Worm (Caenorhabditis elegans) whole organism, L2 larva: ENCODE results near the gene algn-9.

Experiments used
- R02D3.7 ChIP-seq: fragments of 150-350 bp; optimal IDR thresholded peaks from 2 replicates; lab custom pipeline; 2014; ENCODE audit warnings: missing biosample characterization, missing genetic modification characterization
- ZK546.5 ChIP-seq: sonication (generic microtip); optimal IDR thresholded peaks from 2 replicates; lab custom pipeline; 2017; ENCODE audit warnings: missing biosample characterization, missing genetic modification characterization
- nhr-21 ChIP-seq: fragments of 150-350 bp; optimal IDR thresholded peaks from 2 replicates; lab custom pipeline; 2014; ENCODE audit warnings: missing biosample characterization, missing genetic modification characterization
- sem-4 ChIP-seq: fragments of 150-350 bp; optimal IDR thresholded peaks from 2 replicates; lab custom pipeline; 2014; ENCODE audit warnings: missing biosample characterization, missing genetic modification reagents, missing genetic modification characterization
- skn-1 ChIP-seq: sonication (generic microtip); optimal IDR thresholded peaks from 2 replicates; lab custom pipeline; 2017; ENCODE audit warnings: missing biosample characterization, missing genetic modification characterization
- snpc-4 ChIP-seq: fragments of 150-350 bp; optimal IDR thresholded peaks from 2 replicates; lab custom pipeline; 2014; ENCODE audit warnings: missing biosample characterization, missing genetic modification characterization
- unc-39 ChIP-seq: fragments of 150-350 bp; optimal IDR thresholded peaks from 2 replicates; lab custom pipeline; 2014; ENCODE audit warnings: missing biosample characterization, missing genetic modification characterization
- zag-1 ChIP-seq: fragments of 150-350 bp; optimal IDR thresholded peaks from 2 replicates; lab custom pipeline; 2014; ENCODE audit warnings: missing biosample characterization, missing genetic modification characterization
- ztf-11 ChIP-seq: sonication (generic microtip); optimal IDR thresholded peaks from 2 replicates; lab custom pipeline; 2017; ENCODE audit warnings: missing biosample characterization, missing genetic modification characterization

ce11 chrII:10558345-10558744, 25.8 kb upstream of the algn-9 start:
- TF ChIP-seq ztf-11 (tag; lab: Kevin White, UChicago) (no peak), zag-1 (tag; lab: Kevin White, UChicago) (no peak), unc-39 (tag; lab: Kevin White, UChicago) (no peak), nhr-21 (tag; lab: Kevin White, UChicago) (no peak), sem-4 (no peak), skn-1 (tag; lab: Kevin White, UChicago) (no peak), ZK546.5 (tag; lab: Kevin White, UChicago) (no peak), R02D3.7 (no peak), snpc-4 (tag; lab: Kevin White, UChicago) (no peak)
